Fruit fly (Drosophila melanogaster) whole organism, embryonic: ENCODE data around the gene CG16753.

Experiments
- CG10431 ChIP-seq: fragments of 200-800 bp; sonication (Bioruptor generic); optimal IDR thresholded peaks from 3 replicates; lab custom pipeline; 2018; ENCODE audit warnings: missing biosample characterization, mild to moderate bottlenecking, missing genetic modification characterization
- CG11247 ChIP-seq: fragments of 200-800 bp; sonication (Bioruptor generic); IDR thresholded peaks from 2 replicates; pipeline ENCODE4 v1.3.6; 2022; ENCODE audit warnings: missing biosample characterization, missing genetic modification characterization
- CG11695 ChIP-seq: fragments of 200-800 bp; sonication (Bioruptor generic); IDR thresholded peaks from 3 replicates; pipeline ENCODE4 v1.3.6; 2022; ENCODE audit warnings: missing biosample characterization, missing genetic modification characterization
- CG12299 ChIP-seq: fragments of 200-800 bp; sonication (Bioruptor generic); optimal IDR thresholded peaks from 2 replicates; lab custom pipeline; 2018; ENCODE audit warnings: missing biosample characterization, mild to moderate bottlenecking, missing genetic modification characterization
- CG15011 ChIP-seq: fragments of 200-800 bp; sonication (Bioruptor generic); optimal IDR thresholded peaks from 3 replicates; lab custom pipeline; 2018; ENCODE audit warnings: missing biosample characterization, mild to moderate bottlenecking, missing genetic modification characterization
- CG1529 ChIP-seq: fragments of 200-800 bp; sonication (Bioruptor generic); optimal IDR thresholded peaks from 3 replicates; lab custom pipeline; 2018; ENCODE audit warnings: missing biosample characterization, missing genetic modification characterization
- CG1647 ChIP-seq: fragments of 200-800 bp; sonication (Bioruptor generic); optimal IDR thresholded peaks from 3 replicates; lab custom pipeline; 2016; ENCODE audit warnings: missing biosample characterization, missing genetic modification characterization
- CG16813 ChIP-seq: fragments of 200-800 bp; sonication (Bioruptor generic); IDR thresholded peaks from 3 replicates; pipeline ENCODE4 v1.3.6; 2022; ENCODE audit warnings: missing biosample characterization, missing genetic modification characterization; ENCODE audit not compliant: partially characterized antibody
- CG16815 ChIP-seq: fragments of 200-800 bp; sonication (Bioruptor generic); optimal IDR thresholded peaks from 3 replicates; lab custom pipeline; 2017; ENCODE audit warnings: missing biosample characterization, mild to moderate bottlenecking, missing genetic modification characterization
- CG17328 ChIP-seq: fragments of 200-800 bp; sonication (Bioruptor generic); IDR thresholded peaks from 2 replicates; pipeline ENCODE4 v1.3.6; 2022; ENCODE audit warnings: missing biosample characterization, missing genetic modification characterization
- CG17359 ChIP-seq: fragments of 200-800 bp; sonication (Bioruptor generic); optimal IDR thresholded peaks from 3 replicates; lab custom pipeline; 2018; ENCODE audit warnings: missing biosample characterization, mild to moderate bottlenecking, missing genetic modification characterization, moderate library complexity
- CG2116 ChIP-seq: fragments of 200-800 bp; sonication (Bioruptor generic); optimal IDR thresholded peaks from 3 replicates; lab custom pipeline; 2018; ENCODE audit warnings: missing biosample characterization, mild to moderate bottlenecking, missing genetic modification characterization
- CG30403 ChIP-seq: fragments of 200-800 bp; sonication (Bioruptor generic); optimal IDR thresholded peaks from 3 replicates; lab custom pipeline; 2016; ENCODE audit warnings: missing biosample characterization, missing genetic modification characterization
- CG30431 ChIP-seq: fragments of 200-800 bp; sonication (Bioruptor generic); optimal IDR thresholded peaks from 2 replicates; lab custom pipeline; 2017; ENCODE audit warnings: missing biosample characterization, missing genetic modification characterization
- CG3163 ChIP-seq: fragments of 200-800 bp; sonication (Bioruptor generic); optimal IDR thresholded peaks from 3 replicates; lab custom pipeline; 2016; ENCODE audit warnings: missing biosample characterization, missing genetic modification characterization
- CG33213 ChIP-seq: fragments of 200-800 bp; sonication (Bioruptor generic); optimal IDR thresholded peaks from 3 replicates; lab custom pipeline; 2016; ENCODE audit warnings: missing biosample characterization, missing genetic modification characterization
- CG34422 ChIP-seq: fragments of 200-800 bp; sonication (Bioruptor generic); IDR thresholded peaks from 3 replicates; pipeline ENCODE4 v1.3.6; 2022; ENCODE audit warnings: missing biosample characterization, missing genetic modification characterization
- CG3726 ChIP-seq: fragments of 200-800 bp; sonication (Bioruptor generic); IDR thresholded peaks from 3 replicates; pipeline ENCODE4, ENCODE4 v1.3.6; 2022; ENCODE audit warnings: missing biosample characterization, missing genetic modification characterization
- CG4328 ChIP-seq: fragments of 200-800 bp; sonication (Bioruptor generic); optimal IDR thresholded peaks from 3 replicates; lab custom pipeline; 2017; ENCODE audit warnings: missing biosample characterization, missing genetic modification reagents, missing genetic modification characterization
- CG7357 ChIP-seq: fragments of 200-800 bp; sonication (Bioruptor generic); IDR thresholded peaks from 3 replicates; pipeline ENCODE4 v1.3.6; 2022; ENCODE audit warnings: missing biosample characterization, missing genetic modification characterization
- CG8290 ChIP-seq, 3 experiments: fragments of 200-800 bp; sonication (Bioruptor generic); optimal IDR thresholded peaks; 2 replicates each; lab custom pipeline; 2016 to 2019; ENCODE audit warnings: missing biosample characterization in 3 of 3, missing genetic modification characterization in 3 of 3, mild to moderate bottlenecking in 2 of 3, moderate library complexity in 1 of 3
- CG8944 ChIP-seq: fragments of 200-800 bp; sonication (Bioruptor generic); optimal IDR thresholded peaks from 3 replicates; lab custom pipeline; 2016; ENCODE audit warnings: missing biosample characterization, missing genetic modification characterization
- CG9215 ChIP-seq: fragments of 200-800 bp; sonication (Bioruptor generic); IDR thresholded peaks from 2 replicates; pipeline ENCODE4 v1.3.6; 2022; ENCODE audit warnings: missing biosample characterization, missing genetic modification characterization
- CG9932 ChIP-seq: fragments of 200-800 bp; sonication (Bioruptor generic); IDR thresholded peaks from 2 replicates; pipeline ENCODE4 v1.3.6; 2022; ENCODE audit warnings: missing biosample characterization, missing genetic modification characterization
- Chrac-16 ChIP-seq: fragments of 200-800 bp; sonication (Bioruptor generic); optimal IDR thresholded peaks from 3 replicates; lab custom pipeline; 2016; ENCODE audit warnings: missing biosample characterization, missing genetic modification characterization
- CkIIα-i1 ChIP-seq: fragments of 200-800 bp; sonication (Bioruptor generic); IDR thresholded peaks from 2 replicates; pipeline ENCODE4 v1.3.6; 2022; ENCODE audit warnings: missing biosample characterization, missing genetic modification characterization
- D19A ChIP-seq: fragments of 200-800 bp; optimal IDR thresholded peaks from 3 replicates; lab custom pipeline; 2019; ENCODE audit warnings: missing biosample characterization, mild to moderate bottlenecking, missing genetic modification characterization, moderate library complexity
- Dfd ChIP-seq, 2 experiments: fragments of >200 bp; optimal IDR thresholded peaks; 2 replicates each; lab custom pipeline; 2017; ENCODE audit warnings: missing biosample characterization in 2 of 2, missing genetic modification characterization in 2 of 2
- Dip3 ChIP-seq: fragments of 200-800 bp; sonication (Bioruptor generic); optimal IDR thresholded peaks from 3 replicates; lab custom pipeline; 2016; ENCODE audit warnings: missing biosample characterization, missing genetic modification characterization
- HLH54F ChIP-seq: fragments of 200-800 bp; sonication (Bioruptor generic); optimal IDR thresholded peaks from 3 replicates; lab custom pipeline; 2016; ENCODE audit warnings: missing biosample characterization, missing genetic modification characterization
- Hmr ChIP-seq: fragments of 200-800 bp; sonication (Bioruptor generic); optimal IDR thresholded peaks from 3 replicates; lab custom pipeline; 2017; ENCODE audit warnings: mild to moderate bottlenecking, missing biosample characterization, missing genetic modification reagents, missing genetic modification characterization
- Hr3 ChIP-seq: fragments of 200-800 bp; sonication (Bioruptor generic); optimal IDR thresholded peaks from 3 replicates; lab custom pipeline; 2016; ENCODE audit warnings: missing biosample characterization, missing genetic modification characterization
- Mad ChIP-seq: fragments of 200-800 bp; sonication (Bioruptor generic); optimal IDR thresholded peaks from 2 replicates; lab custom pipeline; 2016; ENCODE audit warnings: missing biosample characterization, missing genetic modification characterization
- YL-1 ChIP-seq: fragments of 200-800 bp; sonication (Bioruptor generic); optimal IDR thresholded peaks from 3 replicates; lab custom pipeline; 2017; ENCODE audit warnings: missing biosample characterization, mild to moderate bottlenecking, missing genetic modification characterization
- bowl ChIP-seq: fragments of 200-800 bp; sonication (Bioruptor generic); IDR thresholded peaks from 2 replicates; pipeline ENCODE4 v1.3.6; 2022; ENCODE audit warnings: missing biosample characterization, missing genetic modification characterization
- btn ChIP-seq: fragments of 200-800 bp; sonication (Bioruptor generic); optimal IDR thresholded peaks from 2 replicates; lab custom pipeline; 2016; ENCODE audit warnings: missing biosample characterization, missing genetic modification characterization
- cg ChIP-seq: fragments of 200-800 bp; sonication (Bioruptor generic); optimal IDR thresholded peaks from 3 replicates; lab custom pipeline; 2019; ENCODE audit warnings: missing biosample characterization, mild to moderate bottlenecking, missing genetic modification characterization, moderate library complexity
- dati ChIP-seq: fragments of 200-800 bp; sonication (Bioruptor generic); IDR thresholded peaks from 2 replicates; pipeline ENCODE4 v1.3.6; 2022; ENCODE audit warnings: missing biosample characterization, missing genetic modification characterization
- dm ChIP-seq: fragments of 200-800 bp; sonication (Bioruptor generic); optimal IDR thresholded peaks from 3 replicates; lab custom pipeline; 2016; ENCODE audit warnings: missing biosample characterization, missing genetic modification characterization
- hkb ChIP-seq, 2 experiments: fragments of 200-800 bp in 1 of 2; fragments of >200 bp in 1 of 2; sonication (Bioruptor generic) in 1 of 2; IDR thresholded peaks in 1 of 2; optimal IDR thresholded peaks in 1 of 2; 2 replicates each; pipeline versions ENCODE4 v1.3.6 to Lab custom; 2017 to 2022; ENCODE audit warnings: missing biosample characterization in 1 of 2, missing genetic modification characterization in 1 of 2
- jigr1 ChIP-seq: fragments of 200-800 bp; sonication (Bioruptor generic); IDR thresholded peaks from 3 replicates; pipeline ENCODE4 v1.3.6; 2022; ENCODE audit warnings: missing biosample characterization, missing genetic modification characterization
- lbe ChIP-seq: fragments of 200-800 bp; sonication (Bioruptor generic); optimal IDR thresholded peaks from 2 replicates; lab custom pipeline; 2016; ENCODE audit warnings: missing biosample characterization, mild to moderate bottlenecking, missing genetic modification characterization
- pan ChIP-seq, 4 experiments: fragments of >200 bp in 3 of 4; fragments of 200-800 bp in 1 of 4; sonication (Bioruptor generic) in 1 of 4; optimal IDR thresholded peaks in 3 of 4; IDR thresholded peaks in 1 of 4; 2 replicates each; pipeline versions ENCODE4 v1.3.6 to Lab custom; 2017 to 2022; ENCODE audit warnings: missing biosample characterization in 2 of 4, missing genetic modification characterization in 2 of 4, mixed read lengths in 1 of 4
- pros ChIP-seq: fragments of 200-800 bp; sonication (Bioruptor generic); optimal IDR thresholded peaks from 3 replicates; lab custom pipeline; 2019; ENCODE audit warnings: missing biosample characterization, mild to moderate bottlenecking, missing genetic modification characterization, moderate library complexity
- sug ChIP-seq: fragments of 200-800 bp; optimal IDR thresholded peaks from 2 replicates; lab custom pipeline; 2019; ENCODE audit warnings: missing biosample characterization, mild to moderate bottlenecking, missing genetic modification characterization, moderate library complexity
- tap ChIP-seq: fragments of 200-800 bp; optimal IDR thresholded peaks from 3 replicates; lab custom pipeline; 2019; ENCODE audit warnings: missing biosample characterization, mild to moderate bottlenecking, missing genetic modification characterization, moderate library complexity
- trem ChIP-seq: fragments of 200-800 bp; optimal IDR thresholded peaks from 3 replicates; lab custom pipeline; 2019; ENCODE audit warnings: missing biosample characterization, mild to moderate bottlenecking, missing genetic modification characterization, moderate library complexity
- tx ChIP-seq: fragments of 200-800 bp; sonication (Bioruptor generic); optimal IDR thresholded peaks from 2 replicates; lab custom pipeline; 2016; ENCODE audit warnings: missing biosample characterization, missing genetic modification characterization

Gene CG16753

DNA sequence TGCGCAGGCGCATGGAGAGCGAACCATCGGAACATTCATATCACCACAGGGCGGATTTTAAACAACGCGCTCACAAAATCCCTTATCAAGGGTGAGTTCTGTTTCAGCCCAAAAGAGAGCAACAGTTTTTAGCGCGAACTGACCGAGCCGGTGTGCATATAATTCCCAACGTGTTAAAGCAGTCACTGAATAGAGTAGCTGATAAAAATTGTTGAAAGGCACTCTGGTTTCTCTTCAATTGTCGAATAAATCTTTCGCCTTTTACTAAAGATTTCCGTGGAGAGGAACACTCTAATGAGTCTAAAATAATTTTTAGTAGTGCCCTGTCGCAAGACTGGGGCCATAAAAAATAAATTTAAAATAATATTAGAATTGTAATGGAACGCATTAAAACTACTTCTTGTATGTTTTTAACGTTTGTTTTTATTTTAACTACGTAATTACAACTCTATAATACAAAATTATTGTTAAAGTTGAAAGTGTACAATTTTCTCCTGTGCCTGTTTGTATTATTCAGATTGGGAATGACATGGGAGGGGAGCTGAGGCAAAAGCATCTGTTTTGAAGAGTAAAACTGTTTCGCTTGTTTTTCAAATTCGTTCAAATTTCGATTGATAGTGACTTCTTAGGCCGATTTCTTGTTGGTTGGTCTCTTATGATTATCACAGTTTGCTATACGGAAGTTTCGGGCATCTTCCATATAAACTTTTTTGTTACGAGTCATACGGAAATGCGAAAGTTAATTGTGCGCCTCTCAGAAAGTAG, 35.9 kb downstream of the CG16753 start (continued):
- TF ChIP-seq CG11695 (GFP tag; lab: Robert Waterston, UW) (no peak), CG1647 (peak; percentile 19), Dip3 (GFP tag; lab: Kevin White, UChicago) (no peak), lbe (GFP tag; lab: Kevin White, UChicago) (peak; percentile 48), CG30403 (GFP tag; lab: Kevin White, UChicago) (peak; percentile 29), CkIIα-i1 (GFP tag; lab: Robert Waterston, UW) (no peak), CG10431 (peak; percentile 23), hkb (optimal IDR thresholded peaks at IDR 0.05; lab: Kevin White, UChicago) (no peak), hkb (GFP tag; IDR thresholded peaks at IDR 0.05; lab: Robert Waterston, UW) (peak; percentile 66), cg (GFP tag; lab: Kevin White, UChicago) (no peak), CG2116 (GFP tag; lab: Kevin White, UChicago) (no peak), CG11247 (GFP tag; lab: Robert Waterston, UW) (peak; percentile 41; the same call in 1 of the 2 replicates), dati (no peak), trem (tag; lab: Kevin White, UChicago) (peak; percentile 1), D19A (tag; lab: Kevin White, UChicago) (peak; percentile 81), pros (peak; percentile 98), CG17328 (GFP tag; lab: Robert Waterston, UW) (peak; percentile 43; the same call in 1 of the 2 replicates), Mad (peak; percentile 41), CG3163 (GFP tag; lab: Kevin White, UChicago) (peak; percentile 31), Dfd (GFP tag; optimal IDR thresholded peaks at IDR 0.05; lab: Kevin White, UChicago) (no peak), CG16815 (GFP tag; lab: Kevin White, UChicago) (no peak), CG8290 (GFP tag; optimal IDR thresholded peaks at IDR 0.05; lab: Kevin White, UChicago) (no peak), CG8290 (tag; optimal IDR thresholded peaks at IDR 0.05; lab: Kevin White, UChicago) (peak in 1 of 2 experiments; percentile 74), CG8944 (peak; percentile 45), CG15011 (peak; percentile 22), CG30431 (GFP tag; lab: Kevin White, UChicago) (no peak), CG9215 (GFP tag; lab: Robert Waterston, UW) (no peak), jigr1 (GFP tag; lab: Robert Waterston, UW) (peak; percentile 43; the same call in 1 of the 3 replicates), Hmr (GFP tag; lab: Kevin White, UChicago) (peak; percentile 43), CG33213 (GFP tag; lab: Kevin White, UChicago) (peak; percentile 8), dm (GFP tag; lab: Kevin White, UChicago) (no peak), sug (tag; lab: Kevin White, UChicago) (peak; percentile 28), CG12299 (no peak), HLH54F (GFP tag; lab: Kevin White, UChicago) (peak; percentile 36), CG16813 (GFP tag; lab: Robert Waterston, UW) (no peak; the same call in 2 of the 3 replicates), Hr3 (GFP tag; lab: Kevin White, UChicago) (peak; percentile 8), CG4328 (peak; percentile 13), Chrac-16 (GFP tag; lab: Kevin White, UChicago) (no peak), CG34422 (GFP tag; lab: Robert Waterston, UW) (peak; percentile 68; the same call in 1 of the 3 replicates), btn (GFP tag; lab: Kevin White, UChicago) (peak; percentile 24), tap (tag; lab: Kevin White, UChicago) (no peak), CG9932 (GFP tag; lab: Robert Waterston, UW) (peak; percentile 37), CG17359 (peak; percentile 79), CG1529 (no peak), tx (GFP tag; lab: Kevin White, UChicago) (peak; percentile 21), YL-1 (GFP tag; lab: Kevin White, UChicago) (no peak), pan (optimal IDR thresholded peaks at IDR 0.05; lab: Kevin White, UChicago) (no peak), pan (GFP tag; optimal IDR thresholded peaks at IDR 0.05 in 1 of 2, IDR thresholded peaks at IDR 0.05 in 1 of 2) (peak in 1 of 2 experiments; percentile 42), CG7357 (GFP tag; lab: Robert Waterston, UW) (no peak), bowl (0 out of 2 replicates have a peak, but pooled peaks have one; percentile 4), CG3726 (no peak)
